Worm (Caenorhabditis elegans) whole organism, L3 larva: Measurements from ENCODE around the gene K09G1.1.
A peak's percentile ranks its signal among the peaks of the same experiment; 100 is the strongest.

ENCODE experiments used
- ceh-9 ChIP-seq: sonication (generic microtip); optimal IDR thresholded peaks from 2 replicates; lab custom pipeline; 2018; ENCODE audit warnings: missing biosample characterization, missing genetic modification characterization
- fos-1 ChIP-seq: fragments of 150-350 bp; optimal IDR thresholded peaks from 2 replicates; lab custom pipeline; 2014; ENCODE audit warnings: missing biosample characterization, missing genetic modification characterization
- lin-39 ChIP-seq: fragments of 150-350 bp; optimal IDR thresholded peaks from 2 replicates; lab custom pipeline; 2018; ENCODE audit warnings: missing biosample characterization, missing genetic modification reagents, missing genetic modification characterization
- nfya-1 ChIP-seq: sonication (generic microtip); optimal IDR thresholded peaks from 2 replicates; lab custom pipeline; 2017; ENCODE audit warnings: missing genetic modification characterization, mild to moderate bottlenecking, missing compliant biosample characterization, antibody characterized with exemption, moderate library complexity; ENCODE audit not compliant: insufficient read depth
- nhr-12 ChIP-seq: fragments of 150-350 bp; optimal IDR thresholded peaks from 2 replicates; lab custom pipeline; 2014; ENCODE audit warnings: missing biosample characterization, missing genetic modification characterization
- nhr-23 ChIP-seq: fragments of 150-350 bp; optimal IDR thresholded peaks from 2 replicates; lab custom pipeline; 2014; ENCODE audit warnings: missing biosample characterization, missing genetic modification reagents, missing genetic modification characterization
- nhr-237 ChIP-seq: fragments of 150-350 bp; optimal IDR thresholded peaks from 2 replicates; lab custom pipeline; 2014; ENCODE audit warnings: missing biosample characterization, missing genetic modification characterization
- nhr-25 ChIP-seq: sonication (generic microtip); optimal IDR thresholded peaks from 2 replicates; lab custom pipeline; 2017; ENCODE audit warnings: missing biosample characterization, missing genetic modification characterization
- nhr-67 ChIP-seq: fragments of 150-350 bp; optimal IDR thresholded peaks from 2 replicates; lab custom pipeline; 2014; ENCODE audit warnings: missing biosample characterization, missing genetic modification characterization
- pha-4 ChIP-seq: fragments of 150-350 bp; optimal IDR thresholded peaks from 2 replicates; lab custom pipeline; 2014; ENCODE audit warnings: missing biosample characterization, missing genetic modification reagents, missing genetic modification characterization
- pqm-1 ChIP-seq: fragments of 150-350 bp; optimal IDR thresholded peaks from 2 replicates; lab custom pipeline; 2017; ENCODE audit warnings: missing biosample characterization, missing genetic modification characterization, inconsistent platforms
- skn-1 ChIP-seq: fragments of 150-350 bp; optimal IDR thresholded peaks from 2 replicates; lab custom pipeline; 2014; ENCODE audit warnings: missing biosample characterization, missing genetic modification characterization
- tbx-2 ChIP-seq: sonication (generic microtip); optimal IDR thresholded peaks from 2 replicates; lab custom pipeline; 2016; ENCODE audit warnings: mild to moderate bottlenecking, missing genetic modification characterization, missing compliant biosample characterization
- unc-39 ChIP-seq: sonication (generic microtip); optimal IDR thresholded peaks from 4 replicates; lab custom pipeline; 2017; ENCODE audit warnings: missing biosample characterization, missing genetic modification characterization
- zag-1 ChIP-seq: fragments of 150-350 bp; optimal IDR thresholded peaks from 2 replicates; lab custom pipeline; 2014; ENCODE audit warnings: missing biosample characterization, missing genetic modification characterization

K09G1.1 gene

ce11 chrV:9630944-9631343 is 47.6 kb downstream of the K09G1.1 start, which contains the start of gene T06E4.5:
T06E4.5 (plus strand) TSS chrV:9631244.
- no peak for TF ChIP-seq nhr-23 (tag; lab: Kevin White, UChicago)
- TF ChIP-seq nhr-67 (tag; lab: Kevin White, UChicago): no peak
- no peak for TF ChIP-seq skn-1 (tag; lab: Kevin White, UChicago)

- TF ChIP-seq pha-4 (tag; lab: Kevin White, UChicago) (no peak), lin-39 (tag; lab: Kevin White, UChicago) (no peak), zag-1 (tag; lab: Kevin White, UChicago) (no peak), fos-1 (tag; lab: Kevin White, UChicago) (no peak), ceh-9 (tag; lab: Kevin White, UChicago) (no peak), nfya-1 (no peak), nhr-237 (tag; lab: Kevin White, UChicago) (no peak)
Observed at ce11 chrV:9632348-9632747, 49.0 kb downstream of the K09G1.1 start.

- TF ChIP-seq nhr-23 (tag; lab: Kevin White, UChicago) (peak; percentile 44), tbx-2 (tag; lab: Kevin White, UChicago) (no peak), nhr-25 (tag; lab: Kevin White, UChicago) (peak; percentile 39), unc-39 (tag; lab: Kevin White, UChicago) (no peak), nhr-67 (tag; lab: Kevin White, UChicago) (no peak), pqm-1 (tag; lab: Kevin White, UChicago) (no peak), nhr-12 (tag; lab: Kevin White, UChicago) (no peak)
Observed at ce11 chrV:9633313-9633712, 50.0 kb downstream of the K09G1.1 start, which contains the start of gene col-147. col-147 (minus strand) TSS chrV:9633338.
